Fruit fly (Drosophila melanogaster): ENCODE data around the gene CG11498.

CG11498 gene

dm6 chr3R:30177494-30177893, 17.2 kb upstream of the CG11498 start, which contains the start of the genes CG1983 and CG15530:
TSS of gene CG1983 (minus strand) at chr3R:30177700.
TSS of gene CG15530 (plus strand) at chr3R:30177877.
- TF ChIP-seq fru (GFP tag; optimal IDR thresholded peaks at IDR 0.05) (no peak), CG32264 (GFP tag; optimal IDR thresholded peaks at IDR 0.05) (no peak), Jra (GFP tag; optimal IDR thresholded peaks at IDR 0.05) (no peak), psq (GFP tag; optimal IDR thresholded peaks at IDR 0.05) (no peak)

DNA sequence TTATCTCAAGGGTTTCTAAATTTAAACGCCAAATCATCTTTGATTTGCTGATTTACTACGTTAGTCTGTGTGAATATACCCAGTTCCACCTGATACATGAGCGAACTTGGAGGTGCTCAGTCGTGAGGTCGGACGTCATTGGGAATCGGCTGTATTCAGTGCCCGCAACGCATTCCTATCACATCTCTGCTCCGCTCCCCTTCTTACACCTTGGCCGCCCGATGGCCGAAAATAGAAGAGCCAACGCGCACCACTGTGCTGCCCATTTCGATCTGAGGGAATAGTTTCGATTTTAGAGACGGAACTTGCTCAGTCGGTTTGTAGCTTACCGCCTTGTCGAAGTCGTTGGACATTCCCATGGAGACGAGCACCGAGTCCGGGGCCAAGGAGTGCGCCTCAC, 16.0 kb upstream of the CG11498 start:
- TF ChIP-seq HLH106 (tag; optimal IDR thresholded peaks at IDR 0.05) (no peak), Mio (GFP tag; optimal IDR thresholded peaks at IDR 0.05) (no peak), CG32264 (GFP tag; optimal IDR thresholded peaks at IDR 0.05) (no peak), Rel (GFP tag; optimal IDR thresholded peaks at IDR 0.05) (no peak), Rel (tag; optimal IDR thresholded peaks at IDR 0.05) (no peak), dl (GFP tag; optimal IDR thresholded peaks at IDR 0.05; ENCODE audit: insufficient read depth in 1 of 2, partially characterized antibody in 2 of 2) (no peak), lola (GFP tag; optimal IDR thresholded peaks at IDR 0.05) (no peak), ey (GFP tag; optimal IDR thresholded peaks at IDR 0.05) (no peak), sv (GFP tag; optimal IDR thresholded peaks at IDR 0.05) (no peak), dsf (GFP tag; optimal IDR thresholded peaks at IDR 0.05; ENCODE audit: borderline replicate concordance) (no peak), CG9705 (GFP tag; optimal IDR thresholded peaks at IDR 0.05) (no peak), Dif (GFP tag; optimal IDR thresholded peaks at IDR 0.05; ENCODE audit: partially characterized antibody) (no peak), psq (GFP tag; optimal IDR thresholded peaks at IDR 0.05) (no peak), sage (GFP tag; optimal IDR thresholded peaks at IDR 0.05) (no peak), woc (GFP tag; optimal IDR thresholded peaks at IDR 0.05) (no peak), brk (GFP tag; optimal IDR thresholded peaks at IDR 0.05) (no peak), pan (optimal IDR thresholded peaks at IDR 0.05) (no peak), N (GFP tag; optimal IDR thresholded peaks at IDR 0.05) (no peak), Jra (GFP tag; optimal IDR thresholded peaks at IDR 0.05) (no peak), rgr (GFP tag; optimal IDR thresholded peaks at IDR 0.05) (no peak), CrebA (GFP tag; optimal IDR thresholded peaks at IDR 0.05; ENCODE audit: borderline replicate concordance) (no peak)

dm6 chr3R:30175045-30175589, 14.8 kb upstream of the CG11498 start:
- no peak for TF ChIP-seq Hr83 (GFP tag; optimal IDR thresholded peaks at IDR 0.05; ENCODE audit: poor library complexity, severe bottlenecking)
- TF ChIP-seq CG32264 (GFP tag; optimal IDR thresholded peaks at IDR 0.05) = no peak
- no peak for TF ChIP-seq Dfd (GFP tag; optimal IDR thresholded peaks at IDR 0.05)
- TF ChIP-seq Rel (GFP tag; optimal IDR thresholded peaks at IDR 0.05) = no peak
- TF ChIP-seq Rel (tag; optimal IDR thresholded peaks at IDR 0.05) = no peak
- TF ChIP-seq brk (GFP tag; optimal IDR thresholded peaks at IDR 0.05) = no peak
- no peak for TF ChIP-seq woc (GFP tag; optimal IDR thresholded peaks at IDR 0.05)
- TF ChIP-seq Hnf4 (GFP tag; optimal IDR thresholded peaks at IDR 0.05) = no peak
- no peak for TF ChIP-seq Myc (optimal IDR thresholded peaks at IDR 0.05)
- TF ChIP-seq Abd-B (GFP tag; optimal IDR thresholded peaks at IDR 0.05) = no peak
- no peak for TF ChIP-seq HLH106 (tag; optimal IDR thresholded peaks at IDR 0.05)
- no peak for TF ChIP-seq ey (GFP tag; optimal IDR thresholded peaks at IDR 0.05)
- no peak for TF ChIP-seq dsf (GFP tag; optimal IDR thresholded peaks at IDR 0.05; ENCODE audit: borderline replicate concordance)
- TF ChIP-seq N (GFP tag; optimal IDR thresholded peaks at IDR 0.05) = no peak

- TF ChIP-seq Hr78 (GFP tag; optimal IDR thresholded peaks at IDR 0.05) (no peak), brk (GFP tag; optimal IDR thresholded peaks at IDR 0.05) (no peak), jim (GFP tag; optimal IDR thresholded peaks at IDR 0.05) (no peak), fru (GFP tag; optimal IDR thresholded peaks at IDR 0.05) (no peak), psq (GFP tag; optimal IDR thresholded peaks at IDR 0.05) (no peak), rgr (GFP tag; optimal IDR thresholded peaks at IDR 0.05) (no peak), Rel (GFP tag; optimal IDR thresholded peaks at IDR 0.05) (no peak), Rel (tag; optimal IDR thresholded peaks at IDR 0.05) (no peak), usp (GFP tag; optimal IDR thresholded peaks at IDR 0.05) (no peak), N (GFP tag; optimal IDR thresholded peaks at IDR 0.05) (no peak), sage (GFP tag; optimal IDR thresholded peaks at IDR 0.05) (no peak), lola (GFP tag; optimal IDR thresholded peaks at IDR 0.05) (no peak), Jra (GFP tag; optimal IDR thresholded peaks at IDR 0.05) (no peak)
These were observed 14.1 kb upstream of the CG11498 start, which contains the start of gene Mlc2 for dm6 chr3R:30174160-30175002. TSS of gene Mlc2 (minus strand) at chr3R:30174551.
